Fruit fly (Drosophila melanogaster) whole organism, embryonic: ENCODE measurements around the gene CG13654.

Source experiments
- ATbp ChIP-seq: fragments of 200-800 bp; sonication (Bioruptor generic); optimal IDR thresholded peaks from 2 replicates; lab custom pipeline; 2017; ENCODE audit warnings: missing biosample characterization, mild to moderate bottlenecking, missing genetic modification characterization, missing genetic modification reagents
- CG10431 ChIP-seq: fragments of 200-800 bp; sonication (Bioruptor generic); optimal IDR thresholded peaks from 3 replicates; lab custom pipeline; 2018; ENCODE audit warnings: missing biosample characterization, mild to moderate bottlenecking, missing genetic modification characterization
- CG11560 ChIP-seq: fragments of 200-800 bp; sonication (Bioruptor generic); IDR thresholded peaks from 3 replicates; pipeline ENCODE4 v1.3.6; 2022; ENCODE audit warnings: missing biosample characterization, missing genetic modification characterization
- CG11723 ChIP-seq: fragments of 200-800 bp; sonication (Bioruptor generic); optimal IDR thresholded peaks from 2 replicates; lab custom pipeline; 2017; ENCODE audit warnings: missing biosample characterization, mild to moderate bottlenecking, missing genetic modification characterization
- CG15601 ChIP-seq: fragments of 200-800 bp; sonication (Bioruptor generic); optimal IDR thresholded peaks from 3 replicates; lab custom pipeline; 2019; ENCODE audit warnings: missing biosample characterization, mild to moderate bottlenecking, missing genetic modification characterization, moderate library complexity
- CG15696 ChIP-seq: fragments of 200-800 bp; sonication (Bioruptor generic); optimal IDR thresholded peaks from 2 replicates; lab custom pipeline; 2019; ENCODE audit warnings: missing biosample characterization, mild to moderate bottlenecking, missing genetic modification characterization, moderate library complexity
- CG17186 ChIP-seq: fragments of 200-800 bp; sonication (Bioruptor generic); optimal IDR thresholded peaks from 3 replicates; lab custom pipeline; 2017; ENCODE audit warnings: missing biosample characterization, missing genetic modification reagents, missing genetic modification characterization
- CG18262 ChIP-seq: fragments of 200-800 bp; optimal IDR thresholded peaks from 3 replicates; lab custom pipeline; 2019; ENCODE audit warnings: missing biosample characterization, mild to moderate bottlenecking, missing genetic modification characterization, moderate library complexity
- CG18599 ChIP-seq: fragments of 200-800 bp; sonication (Bioruptor generic); optimal IDR thresholded peaks from 3 replicates; lab custom pipeline; 2017; ENCODE audit warnings: missing biosample characterization, missing genetic modification characterization, mild to moderate bottlenecking, moderate library complexity, missing genetic modification reagents
- CG2116 ChIP-seq: fragments of 200-800 bp; sonication (Bioruptor generic); optimal IDR thresholded peaks from 3 replicates; lab custom pipeline; 2018; ENCODE audit warnings: missing biosample characterization, mild to moderate bottlenecking, missing genetic modification characterization
- CG2120 ChIP-seq: fragments of 200-800 bp; sonication (Bioruptor generic); optimal IDR thresholded peaks from 3 replicates; lab custom pipeline; 2016; ENCODE audit warnings: missing biosample characterization, missing genetic modification characterization
- CG2199 ChIP-seq: fragments of 200-800 bp; sonication (Bioruptor generic); IDR thresholded peaks from 3 replicates; pipeline ENCODE4 v1.3.6; 2022; ENCODE audit warnings: missing biosample characterization, missing genetic modification characterization
- CG30431 ChIP-seq: fragments of 200-800 bp; sonication (Bioruptor generic); optimal IDR thresholded peaks from 2 replicates; lab custom pipeline; 2017; ENCODE audit warnings: missing biosample characterization, missing genetic modification characterization
- CG32532 ChIP-seq: fragments of 200-800 bp; sonication (Bioruptor generic); IDR thresholded peaks from 2 replicates; pipeline ENCODE4 v1.3.6; 2022; ENCODE audit warnings: missing biosample characterization, missing genetic modification characterization
- CG43689 ChIP-seq: fragments of 200-800 bp; sonication (Bioruptor generic); IDR thresholded peaks from 2 replicates; pipeline ENCODE4 v1.3.6; 2022; ENCODE audit warnings: missing biosample characterization, missing genetic modification characterization
- CG4854 ChIP-seq: fragments of 200-800 bp; sonication (Bioruptor generic); optimal IDR thresholded peaks from 2 replicates; lab custom pipeline; 2016; ENCODE audit warnings: missing biosample characterization, missing genetic modification characterization, inconsistent platforms
- CG7963 ChIP-seq: fragments of 200-800 bp; sonication (Bioruptor generic); IDR thresholded peaks from 3 replicates; pipeline ENCODE4 v1.3.6; 2022; ENCODE audit warnings: missing biosample characterization, missing genetic modification characterization; ENCODE audit not compliant: partially characterized antibody
- CG8281 ChIP-seq: fragments of 200-800 bp; sonication (Bioruptor generic); optimal IDR thresholded peaks from 2 replicates; lab custom pipeline; 2018; ENCODE audit warnings: missing biosample characterization, mild to moderate bottlenecking, missing genetic modification characterization, moderate library complexity
- CG9215 ChIP-seq: fragments of 200-800 bp; sonication (Bioruptor generic); IDR thresholded peaks from 2 replicates; pipeline ENCODE4 v1.3.6; 2022; ENCODE audit warnings: missing biosample characterization, missing genetic modification characterization
- CG9876 ChIP-seq: fragments of 200-800 bp; sonication (Bioruptor generic); optimal IDR thresholded peaks from 2 replicates; lab custom pipeline; 2016; ENCODE audit warnings: missing biosample characterization, missing genetic modification characterization
- Dll ChIP-seq: fragments of 200-800 bp; sonication (Bioruptor generic); IDR thresholded peaks from 4 replicates; pipeline ENCODE4 v1.3.6; 2022; ENCODE audit warnings: missing biosample characterization, missing genetic modification characterization; ENCODE audit not compliant: partially characterized antibody
- Ets97D ChIP-seq: fragments of 200-800 bp; sonication (Bioruptor generic); optimal IDR thresholded peaks from 3 replicates; lab custom pipeline; 2016; ENCODE audit warnings: missing biosample characterization, missing genetic modification characterization
- Fer3 ChIP-seq: fragments of 200-800 bp; sonication (Bioruptor generic); optimal IDR thresholded peaks from 2 replicates; lab custom pipeline; 2018; ENCODE audit warnings: missing biosample characterization, mild to moderate bottlenecking, missing genetic modification characterization, moderate library complexity
- Mrtf ChIP-seq: fragments of 200-800 bp; sonication (Bioruptor generic); IDR thresholded peaks from 3 replicates; pipeline ENCODE4 v1.3.6; 2022; ENCODE audit warnings: missing biosample characterization, missing genetic modification characterization
- NC2α ChIP-seq: fragments of 200-800 bp; sonication (Bioruptor generic); optimal IDR thresholded peaks from 2 replicates; lab custom pipeline; 2016; ENCODE audit warnings: missing biosample characterization, missing genetic modification characterization
- Nf-YB ChIP-seq: fragments of 200-800 bp; sonication (Bioruptor generic); optimal IDR thresholded peaks from 3 replicates; lab custom pipeline; 2019; ENCODE audit warnings: missing biosample characterization, mild to moderate bottlenecking, missing genetic modification characterization, moderate library complexity
- Rfx ChIP-seq: fragments of 200-800 bp; sonication (Bioruptor generic); IDR thresholded peaks from 2 replicates; pipeline ENCODE4 v1.3.6; 2022; ENCODE audit warnings: missing biosample characterization, missing genetic modification characterization
- Spps ChIP-seq: fragments of 200-800 bp; sonication (Bioruptor generic); optimal IDR thresholded peaks from 2 replicates; lab custom pipeline; 2018; ENCODE audit warnings: missing biosample characterization, mild to moderate bottlenecking, missing genetic modification characterization
- Ssrp ChIP-seq: fragments of 200-800 bp; sonication (Bioruptor generic); optimal IDR thresholded peaks from 2 replicates; lab custom pipeline; 2018; ENCODE audit warnings: missing biosample characterization, mild to moderate bottlenecking, missing genetic modification characterization, moderate library complexity
- Usf ChIP-seq: fragments of 200-800 bp; sonication (Bioruptor generic); optimal IDR thresholded peaks from 2 replicates; lab custom pipeline; 2017; ENCODE audit warnings: missing genotype, missing biosample characterization, missing genetic modification characterization
- aop ChIP-seq: fragments of 200-800 bp; sonication (Bioruptor generic); IDR thresholded peaks from 2 replicates; pipeline ENCODE4 v1.3.6; 2022; ENCODE audit warnings: missing biosample characterization, missing genetic modification characterization
- bowl ChIP-seq: fragments of 200-800 bp; sonication (Bioruptor generic); IDR thresholded peaks from 2 replicates; pipeline ENCODE4 v1.3.6; 2022; ENCODE audit warnings: missing biosample characterization, missing genetic modification characterization
- chinmo ChIP-seq: fragments of 200-800 bp; sonication (Bioruptor generic); IDR thresholded peaks from 4 replicates; pipeline ENCODE4 v1.3.6; 2022; ENCODE audit warnings: missing biosample characterization, missing genetic modification characterization; ENCODE audit not compliant: partially characterized antibody
- corto ChIP-seq: fragments of 200-800 bp; sonication (Bioruptor generic); optimal IDR thresholded peaks from 2 replicates; lab custom pipeline; 2016; ENCODE audit warnings: missing biosample characterization, mild to moderate bottlenecking, missing genetic modification characterization, moderate library complexity
- croc ChIP-seq: fragments of 200-800 bp; sonication (Bioruptor generic); conservative IDR thresholded peaks from 3 replicates; pipeline ENCODE4 v1.3.6; 2022; ENCODE audit warnings: missing biosample characterization, missing genetic modification characterization
- dan ChIP-seq: fragments of 200-800 bp; sonication (Bioruptor generic); IDR thresholded peaks from 2 replicates; pipeline ENCODE4 v1.3.6; 2022; ENCODE audit warnings: missing biosample characterization, missing genetic modification characterization
- dysf ChIP-seq: fragments of 200-800 bp; sonication (Bioruptor generic); IDR thresholded peaks from 3 replicates; pipeline ENCODE4 v1.3.6; 2022; ENCODE audit warnings: missing biosample characterization, missing genetic modification characterization
- ftz-f1 ChIP-seq: fragments of 200-800 bp; sonication (Bioruptor generic); optimal IDR thresholded peaks from 2 replicates; lab custom pipeline; 2016; ENCODE audit warnings: missing biosample characterization, missing genetic modification characterization
- gro ChIP-seq: fragments of 200-800 bp; sonication (Bioruptor generic); optimal IDR thresholded peaks from 2 replicates; lab custom pipeline; 2016; ENCODE audit warnings: missing biosample characterization, missing genetic modification characterization
- ham ChIP-seq: fragments of 200-800 bp; sonication (Bioruptor generic); IDR thresholded peaks from 2 replicates; pipeline ENCODE4 v1.3.6; 2022; ENCODE audit warnings: missing biosample characterization, missing genetic modification characterization
- kah ChIP-seq: fragments of 200-800 bp; sonication (Bioruptor generic); optimal IDR thresholded peaks from 2 replicates; lab custom pipeline; 2018; ENCODE audit warnings: missing biosample characterization, mild to moderate bottlenecking, missing genetic modification characterization
- ken ChIP-seq: fragments of 200-800 bp; sonication (Bioruptor generic); IDR thresholded peaks from 3 replicates; pipeline ENCODE4 v1.3.6; 2022; ENCODE audit warnings: missing biosample characterization, missing genetic modification characterization
- kni ChIP-seq: fragments of 200-800 bp; sonication (Bioruptor generic); optimal IDR thresholded peaks from 3 replicates; lab custom pipeline; 2017; ENCODE audit warnings: mild to moderate bottlenecking, missing biosample characterization, missing genetic modification reagents, missing genetic modification characterization
- mld ChIP-seq: fragments of 200-800 bp; sonication (Bioruptor generic); IDR thresholded peaks from 3 replicates; pipeline ENCODE4 v1.3.6; 2022; ENCODE audit warnings: missing biosample characterization, missing genetic modification characterization; ENCODE audit not compliant: partially characterized antibody
- odd ChIP-seq: fragments of 200-800 bp; sonication (Bioruptor generic); optimal IDR thresholded peaks from 2 replicates; lab custom pipeline; 2017; ENCODE audit warnings: missing biosample characterization, mild to moderate bottlenecking, missing genetic modification characterization
- p53 ChIP-seq: fragments of 200-800 bp; sonication (Bioruptor generic); optimal IDR thresholded peaks from 2 replicates; lab custom pipeline; 2016; ENCODE audit warnings: missing biosample characterization, missing genetic modification characterization
- row ChIP-seq: fragments of 200-800 bp; sonication (Bioruptor generic); IDR thresholded peaks from 3 replicates; pipeline ENCODE4 v1.3.6; 2022; ENCODE audit warnings: missing biosample characterization, missing genetic modification characterization
- sisA ChIP-seq: fragments of 200-800 bp; sonication (Bioruptor generic); IDR thresholded peaks from 2 replicates; pipeline ENCODE4 v1.3.6; 2022; ENCODE audit warnings: missing biosample characterization, missing genetic modification characterization
- stwl ChIP-seq: fragments of 200-800 bp; sonication (Bioruptor generic); optimal IDR thresholded peaks from 3 replicates; lab custom pipeline; 2018; ENCODE audit warnings: missing biosample characterization, mild to moderate bottlenecking, missing genetic modification characterization, moderate library complexity
- vfl ChIP-seq: fragments of 200-800 bp; sonication (Bioruptor generic); optimal IDR thresholded peaks from 2 replicates; lab custom pipeline; 2016; ENCODE audit warnings: missing biosample characterization, missing genetic modification characterization
- wek ChIP-seq: fragments of 200-800 bp; sonication (Bioruptor generic); optimal IDR thresholded peaks from 3 replicates; lab custom pipeline; 2018; ENCODE audit warnings: missing biosample characterization, mild to moderate bottlenecking, missing genetic modification characterization, moderate library complexity

CG13654 gene

dm6 chr3R:25262322-25262761, 62.7 kb downstream of the CG13654 start, which contains the start of the genes Kdsr and CG11858 (continued):
- TF ChIP-seq odd (GFP tag; lab: Kevin White, UChicago) (no peak), chinmo (GFP tag; lab: Robert Waterston, UW) (peak; percentile 95), Rfx (GFP tag; lab: Robert Waterston, UW) (peak; percentile 85), corto (no peak), wek (peak; percentile 25), Usf (GFP tag; lab: Kevin White, UChicago) (no peak), CG30431 (GFP tag; lab: Kevin White, UChicago) (no peak), mld (GFP tag; lab: Robert Waterston, UW) (no peak), CG8281 (tag; lab: Kevin White, UChicago) (peak; percentile 7), aop (GFP tag; lab: Robert Waterston, UW) (no peak), bowl (no peak), CG7963 (GFP tag; lab: Robert Waterston, UW) (no peak), NC2α (GFP tag; lab: Kevin White, UChicago) (no peak), gro (GFP tag; lab: Kevin White, UChicago) (peak; percentile 58), p53 (GFP tag; lab: Kevin White, UChicago) (no peak), CG15696 (tag; lab: Kevin White, UChicago) (peak; percentile 42), CG11723 (GFP tag; lab: Kevin White, UChicago) (no peak), CG15601 (tag; lab: Kevin White, UChicago) (peak; percentile 56), CG10431 (GFP tag; lab: Kevin White, UChicago) (no peak), ken (GFP tag; lab: Robert Waterston, UW) (peak; percentile 70; the same call in 2 of the 3 replicates), CG9215 (GFP tag; lab: Robert Waterston, UW) (peak; percentile 59), stwl (tag; lab: Kevin White, UChicago) (peak; percentile 9), CG18262 (tag; lab: Kevin White, UChicago) (peak; percentile 62), CG4854 (GFP tag; lab: Kevin White, UChicago) (peak; percentile 55), CG2120 (GFP tag; lab: Kevin White, UChicago) (peak; percentile 82), CG17186 (GFP tag; lab: Kevin White, UChicago) (peak; percentile 92), ATbp (GFP tag; lab: Kevin White, UChicago) (no peak), row (GFP tag; lab: Robert Waterston, UW) (peak; percentile 94), dan (GFP tag; lab: Robert Waterston, UW) (no peak), croc (GFP tag; lab: Robert Waterston, UW) (peak; percentile 39; the same call in 1 of the 3 replicates), CG18599 (GFP tag; lab: Kevin White, UChicago) (no peak), ftz-f1 (GFP tag; lab: Kevin White, UChicago) (peak; percentile 25), Mrtf (GFP tag; lab: Robert Waterston, UW) (no peak), Fer3 (tag; lab: Kevin White, UChicago) (peak; percentile 61), ham (no peak), dysf (GFP tag; lab: Robert Waterston, UW) (peak; percentile 70), Ets97D (GFP tag; lab: Kevin White, UChicago) (peak; percentile 71), kni (GFP tag; lab: Kevin White, UChicago) (peak; percentile 6), kah (GFP tag; lab: Kevin White, UChicago) (peak; percentile 1), CG2199 (no peak), CG32532 (peak; percentile 68), Nf-YB (peak; percentile 5), Ssrp (peak; percentile 57), CG9876 (GFP tag; lab: Kevin White, UChicago) (no peak), vfl (GFP tag; lab: Kevin White, UChicago) (peak; percentile 3), CG2116 (peak; percentile 63), Spps (tag; lab: Kevin White, UChicago) (peak; percentile 51), CG11560 (tag; lab: Robert Waterston, UW) (no peak), Dll (peak; percentile 45; the same call in 1 of the 4 replicates), CG43689 (0 out of 2 replicates have a peak, but pooled peaks have one; percentile 15), sisA (GFP tag; lab: Robert Waterston, UW) (peak; percentile 68)
